Worm (Caenorhabditis elegans): ENCODE measurements around the gene rcan-1.

Gene rcan-1

ce11 chrIII:5708024-5708423, 24.1 kb upstream of the rcan-1 start:
- TF ChIP-seq C34F6.9 (tag; optimal IDR thresholded peaks at IDR 0.05) (no peak), nhr-129 (tag; optimal IDR thresholded peaks at IDR 0.05) (peak; percentile 50)

- TF ChIP-seq Y55F3AM.14 (GFP tag; optimal IDR thresholded peaks at IDR 0.05) (no peak), mbf-1 (tag; optimal IDR thresholded peaks at IDR 0.05) (no peak)
These were observed 23.6 kb upstream of the rcan-1 start for ce11 chrIII:5707546-5707945.

- TF ChIP-seq lin-13 (GFP tag; optimal IDR thresholded peaks at IDR 0.05) (peak; percentile 96), ZK546.5 (tag; optimal IDR thresholded peaks at IDR 0.05) (peak; percentile 59), Y55F3AM.14 (GFP tag; optimal IDR thresholded peaks at IDR 0.05) (no peak), alr-1 (tag; optimal IDR thresholded peaks at IDR 0.05) (no peak), unc-39 (tag; optimal IDR thresholded peaks at IDR 0.05) (no peak), crh-2 (tag; optimal IDR thresholded peaks at IDR 0.05) (peak; percentile 97), ama-1 (optimal IDR thresholded peaks at IDR 0.05) (peak; percentile 83), ceh-16 (tag; optimal IDR thresholded peaks at IDR 0.05) (peak; percentile 55), aly-2 (tag; optimal IDR thresholded peaks at IDR 0.05) (no peak), nhr-237 (tag; optimal IDR thresholded peaks at IDR 0.05) (no peak), ceh-82 (tag; optimal IDR thresholded peaks at IDR 0.05) (peak; percentile 73), nhr-6 (tag; optimal IDR thresholded peaks at IDR 0.05) (peak; percentile 92), nhr-77 (tag; optimal IDR thresholded peaks at IDR 0.05) (peak; percentile 25), elt-3 (tag; optimal IDR thresholded peaks at IDR 0.05) (no peak), C34F6.9 (tag; optimal IDR thresholded peaks at IDR 0.05) (peak; percentile 97), F13H6.1 (tag; optimal IDR thresholded peaks at IDR 0.05) (peak; percentile 78), unc-62 (GFP tag; optimal IDR thresholded peaks at IDR 0.05) (no peak), snpc-4 (tag; optimal IDR thresholded peaks at IDR 0.05) (peak; percentile 72), lsy-2 (tag; optimal IDR thresholded peaks at IDR 0.05) (peak; percentile 85 to 96), gmeb-1 (tag; optimal IDR thresholded peaks at IDR 0.05) (peak; percentile 91), fos-1 (tag; optimal IDR thresholded peaks at IDR 0.05) (peak; percentile 93), ztf-1 (GFP tag; conservative IDR thresholded peaks at IDR 0.05) (no peak), nhr-11 (tag; optimal IDR thresholded peaks at IDR 0.05) (no peak), mbf-1 (tag; optimal IDR thresholded peaks at IDR 0.05) (no peak), sma-3 (GFP tag; optimal IDR thresholded peaks at IDR 0.05) (peak; percentile 88), nhr-10 (tag; optimal IDR thresholded peaks at IDR 0.05) (peak; percentile 12), sma-9 (GFP tag; optimal IDR thresholded peaks at IDR 0.05) (peak; percentile 90), sma-9 (tag; optimal IDR thresholded peaks at IDR 0.05) (no peak), ztf-4 (tag; optimal IDR thresholded peaks at IDR 0.05) (peak; percentile 88), sem-4 (tag; optimal IDR thresholded peaks at IDR 0.05) (peak; percentile 84), lin-39 (tag; optimal IDR thresholded peaks at IDR 0.05) (no peak), unc-55 (GFP tag; optimal IDR thresholded peaks at IDR 0.05) (peak; percentile 100), dmd-4 (tag; optimal IDR thresholded peaks at IDR 0.05) (no peak), peb-1 (tag; optimal IDR thresholded peaks at IDR 0.05) (no peak), skn-1 (tag; optimal IDR thresholded peaks at IDR 0.05) (peak; percentile 7), lin-11 (tag; optimal IDR thresholded peaks at IDR 0.05) (peak; percentile 92), nhr-25 (tag; optimal IDR thresholded peaks at IDR 0.05) (peak; percentile 95), blmp-1 (tag; optimal IDR thresholded peaks at IDR 0.05; ENCODE audit: insufficient read depth) (peak; percentile 80), zag-1 (tag; optimal IDR thresholded peaks at IDR 0.05) (peak; percentile 84), nhr-21 (tag; optimal IDR thresholded peaks at IDR 0.05) (peak; percentile 89), elt-1 (tag; optimal IDR thresholded peaks at IDR 0.05) (no peak), R02D3.7 (tag; optimal IDR thresholded peaks at IDR 0.05) (peak; percentile 96), nhr-12 (tag; optimal IDR thresholded peaks at IDR 0.05) (no peak), nhr-23 (tag; optimal IDR thresholded peaks at IDR 0.05) (no peak), mab-5 (tag; optimal IDR thresholded peaks at IDR 0.05) (peak; percentile 85), egl-27 (tag; optimal IDR thresholded peaks at IDR 0.05) (peak; percentile 76), mdl-1 (tag; optimal IDR thresholded peaks at IDR 0.05) (peak in 1 of 2 experiments; percentile 29), nhr-129 (tag; optimal IDR thresholded peaks at IDR 0.05) (peak; percentile 98), ztf-11 (tag; optimal IDR thresholded peaks at IDR 0.05) (no peak)
These were observed 22.3 kb upstream of the rcan-1 start, which contains the start of gene rpl-23 for ce11 chrIII:5706077-5706627. rpl-23 (minus strand) TSS chrIII:5706127.

Measured in whole organism, L2 larva.